Worm (Caenorhabditis elegans): ENCODE measurements around the gene F18F11.4.

DNA sequence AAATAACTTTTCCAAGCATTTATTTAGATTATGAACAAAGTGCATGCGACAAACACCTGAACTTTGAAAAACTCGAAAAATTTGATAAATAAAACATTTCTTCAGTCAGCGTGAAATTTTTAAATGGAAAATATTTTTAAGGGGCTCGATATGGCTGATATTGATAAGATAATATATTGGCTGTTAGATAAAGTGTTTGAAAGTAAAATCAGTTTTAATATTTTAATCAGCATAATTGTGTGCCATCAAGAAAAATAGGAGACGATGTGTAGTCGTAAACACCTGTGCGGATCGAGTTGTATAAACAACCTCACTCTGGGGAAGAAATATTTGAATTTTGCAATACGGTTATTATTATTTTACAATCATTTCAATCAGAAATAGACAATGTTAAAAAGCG lies 11.0 kb upstream of the F18F11.4 start:
- TF ChIP-seq him-1 (tag; optimal IDR thresholded peaks at IDR 0.05) (no peak), dao-5 (tag; optimal IDR thresholded peaks at IDR 0.05) (no peak), W03F9.2 (tag; optimal IDR thresholded peaks at IDR 0.05) (no peak)

Measured in whole organism, L4/young adult.